Fruit fly (Drosophila melanogaster): ENCODE results near the gene Or85f.

The Or85f gene

DNA sequence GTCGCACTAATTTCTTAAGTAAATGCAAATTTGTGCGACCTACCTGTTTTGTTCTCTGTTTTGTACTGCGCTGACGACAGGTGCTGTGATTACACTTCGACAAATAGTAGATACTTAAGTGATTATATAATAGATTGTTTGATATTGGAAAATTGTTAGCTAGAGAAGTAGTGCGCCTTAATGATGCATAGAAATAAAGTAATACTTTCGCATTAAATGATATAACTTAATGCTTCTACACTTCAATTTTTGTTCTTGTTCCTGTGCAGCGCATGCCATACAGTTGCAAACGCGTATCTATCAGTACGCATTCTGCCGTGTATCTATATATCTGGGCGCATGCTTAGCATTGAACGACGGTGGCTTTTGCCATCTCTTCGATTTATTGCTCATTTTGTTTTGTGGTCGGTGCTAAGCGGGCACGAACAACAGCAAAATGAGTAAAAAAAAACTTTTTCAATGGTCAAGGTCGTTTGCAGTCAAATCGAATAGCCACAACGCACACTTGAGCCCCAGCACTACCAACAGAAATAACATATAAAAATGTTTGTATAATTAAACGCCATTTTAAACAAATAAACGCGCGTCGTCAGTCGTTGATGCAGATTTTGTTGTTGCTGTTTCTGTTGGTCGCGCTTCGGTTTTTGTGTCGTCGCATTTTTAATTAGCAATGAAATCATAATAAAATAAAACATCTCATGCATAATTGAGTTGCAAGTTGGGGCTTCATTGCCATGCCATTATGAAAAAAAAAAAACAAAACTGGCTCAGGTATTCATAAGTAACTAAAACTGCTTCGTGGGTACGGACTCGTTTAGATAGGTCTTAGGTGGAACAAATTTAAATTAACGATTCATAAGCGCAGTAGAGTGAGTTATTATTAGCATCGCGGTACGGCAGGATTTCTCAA lies 32.6 kb downstream of the Or85f start (continued):
- TF ChIP-seq unpg (GFP tag; optimal IDR thresholded peaks at IDR 0.05) (peak; percentile 51), Drgx (GFP tag; IDR thresholded peaks at IDR 0.05) (peak; percentile 53), CG1233 (GFP tag; optimal IDR thresholded peaks at IDR 0.05) (peak; percentile 5), CG9932 (GFP tag; IDR thresholded peaks at IDR 0.05) (peak; percentile 52), Nf-YB (GFP tag; optimal IDR thresholded peaks at IDR 0.05) (no peak), CG7786 (GFP tag; optimal IDR thresholded peaks at IDR 0.05) (no peak), CG14014 (GFP tag; IDR thresholded peaks at IDR 0.05) (0 out of 2 replicates have a peak, but pooled peaks have one; percentile 18), esg (GFP tag; conservative IDR thresholded peaks at IDR 0.05) (peak; percentile 45; the same call in 1 of the 2 replicates), ara (GFP tag; IDR thresholded peaks at IDR 0.05) (no peak), CG32772 (GFP tag; IDR thresholded peaks at IDR 0.05) (peak; percentile 37; the same call in 1 of the 2 replicates), Xbp1 (GFP tag; optimal IDR thresholded peaks at IDR 0.05) (peak; percentile 39), CG8290 (GFP tag; optimal IDR thresholded peaks at IDR 0.05) (no peak), CG8290 (tag; optimal IDR thresholded peaks at IDR 0.05) (peak in 1 of 2 experiments; percentile 51), CG1024 (GFP tag; IDR thresholded peaks at IDR 0.05) (no peak), Lpt (GFP tag; optimal IDR thresholded peaks at IDR 0.05) (no peak), mam (GFP tag; optimal IDR thresholded peaks at IDR 0.05) (peak; percentile 35), sens (GFP tag) (no peak), dmrt99B (tag; optimal IDR thresholded peaks at IDR 0.05) (peak; percentile 48), prd (optimal IDR thresholded peaks at IDR 0.05) (no peak), prd (GFP tag; IDR thresholded peaks at IDR 0.05) (peak; percentile 38; the same call in 1 of the 3 replicates), danr (GFP tag; IDR thresholded peaks at IDR 0.05) (no peak)

DNA sequence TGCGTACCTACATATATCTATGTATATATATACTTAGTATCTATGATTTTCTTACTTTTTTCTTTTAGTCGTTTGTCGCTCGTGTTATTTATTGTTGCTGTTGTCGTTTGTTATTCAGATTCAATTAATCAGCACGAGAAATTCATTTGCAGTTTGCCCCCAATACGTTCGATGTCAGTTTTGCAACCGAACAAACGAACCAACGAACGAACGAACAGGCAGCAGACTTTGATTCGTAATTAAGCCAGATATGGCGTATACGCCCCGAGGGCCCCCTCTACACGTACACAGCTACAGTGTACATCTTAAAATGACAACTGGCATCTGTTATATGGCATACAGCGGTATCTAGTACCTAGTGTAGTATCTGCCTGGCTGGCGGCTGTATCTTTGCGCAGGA lies 35.3 kb downstream of the Or85f start:
- peak; percentile 53 for TF ChIP-seq Deaf1 (tag; optimal IDR thresholded peaks at IDR 0.05)
- TF ChIP-seq CG2889 (GFP tag; IDR thresholded peaks at IDR 0.05): 0 out of 3 replicates have a peak, but pooled peaks have one; percentile 12
- TF ChIP-seq CG12155 (GFP tag; optimal IDR thresholded peaks at IDR 0.05): no peak
- TF ChIP-seq CG8089 (GFP tag; optimal IDR thresholded peaks at IDR 0.05): no peak
- peak; percentile 34 for TF ChIP-seq mirr (GFP tag; optimal IDR thresholded peaks at IDR 0.05)
- TF ChIP-seq lov (optimal IDR thresholded peaks at IDR 0.05): no peak
- TF ChIP-seq lov (GFP tag; IDR thresholded peaks at IDR 0.05): 0 out of 3 replicates have a peak, but pooled peaks have one; percentile 11
- TF ChIP-seq ase (GFP tag; IDR thresholded peaks at IDR 0.05): 0 out of 3 replicates have a peak, but pooled peaks have one; percentile 16
- TF ChIP-seq zfh2 (GFP tag; optimal IDR thresholded peaks at IDR 0.05): no peak
- no peak for TF ChIP-seq Hr3 (GFP tag; optimal IDR thresholded peaks at IDR 0.05)
- no peak for TF ChIP-seq H15 (GFP tag; IDR thresholded peaks at IDR 0.05)
- TF ChIP-seq CG6683 (GFP tag; optimal IDR thresholded peaks at IDR 0.05): no peak
- TF ChIP-seq CG16779 (GFP tag; IDR thresholded peaks at IDR 0.05): no peak
- no peak for TF ChIP-seq schlank (tag; optimal IDR thresholded peaks at IDR 0.05)

dm6 chr3R:9433774-9434173 lies 35.8 kb downstream of the Or85f start:
- TF ChIP-seq CG10321 (GFP tag; IDR thresholded peaks at IDR 0.05) (no peak), fd3F (GFP tag; optimal IDR thresholded peaks at IDR 0.05) (no peak), CG7987 (GFP tag; optimal IDR thresholded peaks at IDR 0.05) (no peak), vvl (GFP tag; IDR thresholded peaks at IDR 0.05) (peak; percentile 53), trem (tag; optimal IDR thresholded peaks at IDR 0.05) (no peak), Opbp (GFP tag; IDR thresholded peaks at IDR 0.05; ENCODE audit: partially characterized antibody) (no peak), CG17829 (tag; optimal IDR thresholded peaks at IDR 0.05) (no peak), ewg (GFP tag; optimal IDR thresholded peaks at IDR 0.05) (no peak), vnd (GFP tag; IDR thresholded peaks at IDR 0.05; ENCODE audit: partially characterized antibody) (no peak), CG17612 (GFP tag; IDR thresholded peaks at IDR 0.05) (no peak), CG3281 (GFP tag; optimal IDR thresholded peaks at IDR 0.05) (no peak), Trl (optimal IDR thresholded peaks at IDR 0.05) (no peak), Trl (GFP tag; optimal IDR thresholded peaks at IDR 0.05) (no peak), CG34422 (GFP tag; IDR thresholded peaks at IDR 0.05) (no peak), CG32772 (GFP tag; IDR thresholded peaks at IDR 0.05) (no peak), Mes4 (GFP tag; optimal IDR thresholded peaks at IDR 0.05) (no peak), twi (tag; optimal IDR thresholded peaks at IDR 0.05) (no peak)
